Fruit fly (Drosophila melanogaster) whole organism, adult: Measurements from ENCODE around the gene Klp67A.

Experiments used
- CG11617 ChIP-seq: fragments of 200-800 bp; sonication (Bioruptor generic); optimal IDR thresholded peaks from 2 replicates; lab custom pipeline; 2017; ENCODE audit warnings: mild to moderate bottlenecking, missing biosample characterization, missing genetic modification reagents, missing genetic modification characterization
- CG12768 ChIP-seq: fragments of 200-800 bp; sonication (Bioruptor generic); optimal IDR thresholded peaks from 2 replicates; lab custom pipeline; 2017; ENCODE audit warnings: missing biosample characterization, missing genetic modification characterization, mild to moderate bottlenecking, moderate library complexity, missing genetic modification reagents
- CG14711 ChIP-seq: fragments of 200-800 bp; sonication (Bioruptor generic); optimal IDR thresholded peaks from 2 replicates; lab custom pipeline; 2018; ENCODE audit warnings: missing biosample characterization, mild to moderate bottlenecking, missing genetic modification characterization, moderate library complexity
- CG1620 ChIP-seq: fragments of 200-800 bp; sonication (Bioruptor generic); optimal IDR thresholded peaks from 2 replicates; lab custom pipeline; 2016; ENCODE audit warnings: missing biosample characterization, missing genetic modification characterization
- CG33017 ChIP-seq: fragments of 200-800 bp; sonication (Bioruptor generic); optimal IDR thresholded peaks from 2 replicates; lab custom pipeline; 2018; ENCODE audit warnings: missing biosample characterization, mild to moderate bottlenecking, missing genetic modification characterization, moderate library complexity
- CG5204 ChIP-seq: fragments of 200-800 bp; sonication (Bioruptor generic); optimal IDR thresholded peaks from 2 replicates; lab custom pipeline; 2016; ENCODE audit warnings: missing biosample characterization, missing genetic modification characterization
- CG7045 ChIP-seq: fragments of 200-800 bp; sonication (Bioruptor generic); optimal IDR thresholded peaks from 2 replicates; lab custom pipeline; 2017; ENCODE audit warnings: missing biosample characterization, mild to moderate bottlenecking, missing genetic modification characterization
- CG7101 ChIP-seq: fragments of 200-800 bp; sonication (Bioruptor generic); optimal IDR thresholded peaks from 2 replicates; lab custom pipeline; 2018; ENCODE audit warnings: missing biosample characterization, mild to moderate bottlenecking, missing genetic modification characterization, moderate library complexity
- Clk ChIP-seq: fragments of 200-800 bp; sonication (Bioruptor generic); optimal IDR thresholded peaks from 2 replicates; lab custom pipeline; 2017; ENCODE audit warnings: missing biosample characterization, missing genetic modification characterization
- Crg-1 ChIP-seq: fragments of 200-800 bp; sonication (Bioruptor generic); optimal IDR thresholded peaks from 2 replicates; lab custom pipeline; 2016; ENCODE audit warnings: missing biosample characterization, missing genetic modification characterization
- Hr96 ChIP-seq: fragments of 200-800 bp; sonication (Bioruptor generic); optimal IDR thresholded peaks from 2 replicates; lab custom pipeline; 2016; ENCODE audit warnings: missing biosample characterization, missing genetic modification characterization
- Mnt ChIP-seq: fragments of 200-800 bp; sonication (Bioruptor generic); optimal IDR thresholded peaks from 2 replicates; lab custom pipeline; 2016; ENCODE audit warnings: missing biosample characterization, mild to moderate bottlenecking, missing genetic modification characterization
- bab1 ChIP-seq: fragments of 200-800 bp; sonication (Bioruptor generic); optimal IDR thresholded peaks from 3 replicates; lab custom pipeline; 2019; ENCODE audit warnings: missing biosample characterization, mild to moderate bottlenecking, missing genetic modification characterization, moderate library complexity
- cic ChIP-seq: fragments of 200-800 bp; sonication (Bioruptor generic); optimal IDR thresholded peaks from 2 replicates; lab custom pipeline; 2017; ENCODE audit warnings: missing biosample characterization, mild to moderate bottlenecking, missing genetic modification characterization, moderate library complexity
- cnc ChIP-seq, 2 experiments: fragments of >200 bp; optimal IDR thresholded peaks; 2 replicates each; lab custom pipeline; 2017
- kay ChIP-seq: fragments of 200-800 bp; sonication (Bioruptor generic); peaks from one replicate; lab custom pipeline; 2016; ENCODE audit warnings: missing biosample characterization, missing genetic modification characterization, borderline replicate concordance
- ovo ChIP-seq: fragments of 200-800 bp; sonication (Bioruptor generic); optimal IDR thresholded peaks from 2 replicates; lab custom pipeline; 2016; ENCODE audit warnings: missing biosample characterization, missing genetic modification characterization
- pad ChIP-seq: fragments of 200-800 bp; sonication (Bioruptor generic); optimal IDR thresholded peaks from 3 replicates; lab custom pipeline; 2017; ENCODE audit warnings: missing biosample characterization, missing genetic modification characterization, mild to moderate bottlenecking, moderate library complexity, missing genetic modification reagents
- tj ChIP-seq: fragments of 200-800 bp; sonication (Bioruptor generic); optimal IDR thresholded peaks from 3 replicates; lab custom pipeline; 2017; ENCODE audit warnings: missing biosample characterization, mild to moderate bottlenecking, missing genetic modification characterization, moderate library complexity
- toe ChIP-seq: fragments of 200-800 bp; sonication (Bioruptor generic); optimal IDR thresholded peaks from 2 replicates; lab custom pipeline; 2016; ENCODE audit warnings: missing biosample characterization, missing genetic modification characterization

The Klp67A gene

dm6 chr3L:9402157-9402890 is 35.5 kb upstream of the Klp67A start, which contains the start of gene eIF4E1:
eIF4E1 (minus strand) TSS chr3L:9402460.
- TF ChIP-seq ovo (GFP tag; lab: Kevin White, UChicago): no peak
- no peak for TF ChIP-seq CG7045 (GFP tag; lab: Kevin White, UChicago)
- no peak for TF ChIP-seq Clk (GFP tag; lab: Kevin White, UChicago)
- TF ChIP-seq pad: no peak
- no peak for TF ChIP-seq CG11617 (GFP tag; lab: Kevin White, UChicago)
- no peak for TF ChIP-seq cic (GFP tag; lab: Kevin White, UChicago)
- TF ChIP-seq Crg-1 (GFP tag; lab: Kevin White, UChicago): no peak
- TF ChIP-seq CG7101 (tag; lab: Kevin White, UChicago): no peak
- TF ChIP-seq Mnt: peak; percentile 78
- no peak for TF ChIP-seq CG33017 (tag; lab: Kevin White, UChicago)
- TF ChIP-seq CG1620 (GFP tag; lab: Kevin White, UChicago): no peak
- TF ChIP-seq toe (GFP tag; lab: Kevin White, UChicago): no peak
- peak; percentile 38 for TF ChIP-seq tj (GFP tag; lab: Kevin White, UChicago)
- no peak for TF ChIP-seq CG5204 (GFP tag; lab: Kevin White, UChicago)
- TF ChIP-seq Hr96 (GFP tag; lab: Kevin White, UChicago): no peak
- peak; percentile 87 for TF ChIP-seq CG14711 (tag; lab: Kevin White, UChicago)
- peak; percentile 9 for TF ChIP-seq bab1 (GFP tag; lab: Kevin White, UChicago)
- no peak for TF ChIP-seq CG12768
- TF ChIP-seq cnc (optimal IDR thresholded peaks at IDR 0.05; lab: Kevin White, UChicago): no peak
- TF ChIP-seq kay (GFP tag; lab: Kevin White, UChicago): peak; percentile 38

dm6 chr3L:9401354-9402156 is 34.7 kb upstream of the Klp67A start:
- TF ChIP-seq CG12768 (peak; percentile 13), cic (GFP tag; lab: Kevin White, UChicago) (no peak), tj (GFP tag; lab: Kevin White, UChicago) (peak; percentile 74), Hr96 (GFP tag; lab: Kevin White, UChicago) (no peak), cnc (optimal IDR thresholded peaks at IDR 0.05; lab: Kevin White, UChicago) (no peak), CG14711 (tag; lab: Kevin White, UChicago) (no peak), pad (peak; percentile 87), Mnt (no peak), ovo (GFP tag; lab: Kevin White, UChicago) (peak; percentile 93), kay (GFP tag; lab: Kevin White, UChicago) (peak; percentile 96), Crg-1 (GFP tag; lab: Kevin White, UChicago) (no peak)

dm6 chr3L:9400697-9401353 is 34.0 kb upstream of the Klp67A start:
- TF ChIP-seq Hr96 (GFP tag; lab: Kevin White, UChicago) (no peak), bab1 (GFP tag; lab: Kevin White, UChicago) (no peak), Crg-1 (GFP tag; lab: Kevin White, UChicago) (no peak), CG5204 (GFP tag; lab: Kevin White, UChicago) (no peak), pad (no peak), Clk (GFP tag; lab: Kevin White, UChicago) (no peak), CG1620 (GFP tag; lab: Kevin White, UChicago) (no peak), CG7045 (GFP tag; lab: Kevin White, UChicago) (no peak), cic (GFP tag; lab: Kevin White, UChicago) (no peak), CG12768 (no peak), kay (GFP tag; lab: Kevin White, UChicago) (no peak), CG11617 (GFP tag; lab: Kevin White, UChicago) (no peak), tj (GFP tag; lab: Kevin White, UChicago) (no peak), cnc (optimal IDR thresholded peaks at IDR 0.05; lab: Kevin White, UChicago) (no peak)

dm6 chr3L:9399855-9400254 is 33.0 kb upstream of the Klp67A start:
- TF ChIP-seq cic (GFP tag; lab: Kevin White, UChicago) (no peak), pad (no peak), CG14711 (tag; lab: Kevin White, UChicago) (no peak), CG33017 (tag; lab: Kevin White, UChicago) (no peak), ovo (GFP tag; lab: Kevin White, UChicago) (no peak), Mnt (no peak), CG11617 (GFP tag; lab: Kevin White, UChicago) (no peak), cnc (optimal IDR thresholded peaks at IDR 0.05; lab: Kevin White, UChicago) (no peak), toe (GFP tag; lab: Kevin White, UChicago) (no peak), CG12768 (no peak), CG1620 (GFP tag; lab: Kevin White, UChicago) (no peak), Hr96 (GFP tag; lab: Kevin White, UChicago) (no peak), bab1 (GFP tag; lab: Kevin White, UChicago) (no peak), Crg-1 (GFP tag; lab: Kevin White, UChicago) (no peak)
